Worm (Caenorhabditis elegans): Measurements from ENCODE around the gene C04E6.13.
A peak's percentile ranks its signal among the peaks of the same experiment; 100 is the strongest.

Gene C04E6.13

DNA sequence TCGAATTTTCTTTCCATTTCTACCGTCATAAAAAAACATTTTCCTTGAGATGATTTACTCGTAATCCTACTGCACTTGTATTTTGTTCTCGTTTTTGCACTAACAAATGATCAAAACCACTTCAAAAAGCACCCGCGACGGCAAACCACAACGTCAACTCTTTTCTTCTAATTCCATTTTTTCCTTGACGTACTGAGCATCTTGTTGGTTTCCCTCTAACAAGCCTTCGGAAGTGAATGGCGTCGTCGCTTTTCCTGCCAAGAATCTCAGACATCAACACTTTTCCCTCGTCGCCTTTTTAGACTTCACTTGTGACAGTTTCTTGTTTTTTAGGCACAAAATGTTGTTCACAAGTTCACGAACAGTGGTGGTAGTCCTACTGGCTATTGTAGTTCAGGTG lies at the start of gene C04E6.13:
C04E6.13 (plus strand) TSS at position 301 of the 400 bp plus-strand sequence.
- TF ChIP-seq unc-62 (GFP tag; optimal IDR thresholded peaks at IDR 0.05 in 1 of 2) (peak in 1 of 2 experiments; percentile 15), unc-62 (tag; optimal IDR thresholded peaks at IDR 0.05) (no peak), mxl-2 (GFP tag; conservative IDR thresholded peaks at IDR 0.05) (no peak), daf-16 (GFP tag; optimal IDR thresholded peaks at IDR 0.05) (no peak), daf-16 (tag; optimal IDR thresholded peaks at IDR 0.05) (no peak), rbr-2 (tag; optimal IDR thresholded peaks at IDR 0.05) (no peak)

DNA sequence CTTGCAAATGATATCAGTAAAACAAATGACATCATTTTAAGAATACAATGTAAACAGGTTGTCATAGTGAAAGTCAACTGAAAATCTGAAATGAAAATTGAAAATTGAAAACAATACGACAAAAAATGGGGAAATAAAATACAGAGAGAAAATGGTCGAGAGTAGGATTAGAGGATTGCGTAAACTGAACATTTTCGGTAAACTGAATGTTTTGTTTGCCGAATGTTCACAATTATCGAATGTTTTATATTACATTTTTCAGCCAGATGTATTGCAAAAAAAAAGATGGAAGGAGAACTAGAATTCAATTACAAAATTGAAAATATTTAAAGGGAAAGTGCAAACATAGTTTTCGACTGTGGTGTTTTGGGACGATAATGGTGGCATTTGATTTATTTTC lies 47.4 kb upstream of the C04E6.13 start, which contains the start of gene F26F12.5:
F26F12.5 (minus strand) TSS at position 101 of the 400 bp plus-strand sequence.
- TF ChIP-seq unc-62 (GFP tag; optimal IDR thresholded peaks at IDR 0.05 in 1 of 2) (peak in 1 of 2 experiments; percentile 19), unc-62 (tag; optimal IDR thresholded peaks at IDR 0.05) (no peak), unc-39 (tag; optimal IDR thresholded peaks at IDR 0.05) (no peak)

DNA sequence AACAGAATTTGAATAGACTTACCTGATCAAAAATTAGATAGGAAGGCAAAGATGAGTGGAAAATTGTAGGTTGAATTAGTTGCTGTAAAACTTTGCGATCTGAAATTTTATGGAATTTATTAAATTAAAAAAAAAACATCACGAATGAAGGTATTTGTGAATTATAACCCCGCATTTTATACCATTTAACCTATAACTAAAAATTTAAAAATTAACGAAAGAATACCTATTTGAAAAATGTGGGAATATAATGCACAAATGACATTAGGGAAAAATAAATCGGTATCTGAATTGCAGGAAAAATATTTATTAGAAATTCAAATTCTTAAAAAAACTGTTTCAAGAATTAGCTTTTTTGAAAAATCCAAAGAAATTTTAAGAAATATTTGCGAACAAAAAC lies 43.3 kb upstream of the C04E6.13 start, which contains the start of gene F26F12.4:
F26F12.4 (minus strand) TSS at position 101 of the 400 bp plus-strand sequence.
- TF ChIP-seq saeg-2 (GFP tag; IDR thresholded peaks at IDR 0.05) (no peak), unc-62 (GFP tag; optimal IDR thresholded peaks at IDR 0.05 in 1 of 2) (no peak), unc-62 (tag; optimal IDR thresholded peaks at IDR 0.05) (no peak), pqm-1 (tag; optimal IDR thresholded peaks at IDR 0.05) (no peak), Y5F2A.4 (GFP tag; optimal IDR thresholded peaks at IDR 0.05) (no peak), madf-9 (GFP tag; conservative IDR thresholded peaks at IDR 0.05) (no peak), lim-7 (GFP tag; IDR thresholded peaks at IDR 0.05) (no peak), mdt-29 (GFP tag; IDR thresholded peaks at IDR 0.05) (no peak), tra-1 (GFP tag; IDR thresholded peaks at IDR 0.05) (no peak), dmd-6 (GFP tag; IDR thresholded peaks at IDR 0.05) (no peak), egl-43 (GFP tag; IDR thresholded peaks at IDR 0.05) (no peak), zip-2 (tag; optimal IDR thresholded peaks at IDR 0.05) (no peak), attf-4 (tag; optimal IDR thresholded peaks at IDR 0.05) (no peak)

DNA sequence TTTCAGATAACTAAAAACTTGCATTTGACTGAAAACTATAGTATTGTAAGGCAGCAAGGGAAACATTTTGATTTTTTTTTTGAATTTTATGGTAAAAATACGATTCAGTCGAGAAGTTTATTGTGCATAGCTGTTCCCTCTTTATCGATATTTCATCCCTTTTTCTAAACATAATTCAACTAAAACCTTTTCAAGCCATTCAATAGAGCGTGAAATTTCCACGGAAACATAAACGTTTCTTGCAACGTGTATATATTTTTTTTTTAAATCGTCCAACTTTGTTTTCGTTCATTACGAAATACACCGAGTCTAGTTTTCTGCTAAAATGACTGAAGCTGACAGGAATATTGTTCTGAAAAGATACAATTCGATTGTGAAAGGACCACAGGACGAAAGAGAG lies 40.8 kb upstream of the C04E6.13 start, which contains the start of gene C02G6.2:
C02G6.2 (plus strand) TSS at position 301 of the 400 bp plus-strand sequence.
- TF ChIP-seq fkh-10 (GFP tag; optimal IDR thresholded peaks at IDR 0.05) = no peak
- no peak for TF ChIP-seq F37D6.2 (tag; optimal IDR thresholded peaks at IDR 0.05)
- no peak for TF ChIP-seq tra-1 (GFP tag; IDR thresholded peaks at IDR 0.05)
- no peak for TF ChIP-seq nhr-42 (GFP tag; IDR thresholded peaks at IDR 0.05)
- TF ChIP-seq mxl-2 (GFP tag; conservative IDR thresholded peaks at IDR 0.05) = no peak
- no peak for TF ChIP-seq saeg-2 (GFP tag; IDR thresholded peaks at IDR 0.05)
- TF ChIP-seq lin-39 (tag; optimal IDR thresholded peaks at IDR 0.05) = no peak
- TF ChIP-seq snpc-1.2 (GFP tag; IDR thresholded peaks at IDR 0.05) = no peak
- TF ChIP-seq sdz-12 (GFP tag; optimal IDR thresholded peaks at IDR 0.05) = no peak
- no peak for TF ChIP-seq Y48G9A.11 (GFP tag; IDR thresholded peaks at IDR 0.05)
- TF ChIP-seq ZK546.5 (tag; optimal IDR thresholded peaks at IDR 0.05) = no peak
- TF ChIP-seq ceh-82 (tag; optimal IDR thresholded peaks at IDR 0.05) = no peak
- no peak for TF ChIP-seq fos-1 (tag; optimal IDR thresholded peaks at IDR 0.05)
- no peak for TF ChIP-seq lin-29 (GFP tag; IDR thresholded peaks at IDR 0.05)
- no peak for TF ChIP-seq ztf-7 (tag; optimal IDR thresholded peaks at IDR 0.05)
- TF ChIP-seq nhr-48 (tag; optimal IDR thresholded peaks at IDR 0.05) = no peak
- no peak for TF ChIP-seq jun-1 (tag; optimal IDR thresholded peaks at IDR 0.05)
- TF ChIP-seq mep-1 (tag; optimal IDR thresholded peaks at IDR 0.05) = no peak

DNA sequence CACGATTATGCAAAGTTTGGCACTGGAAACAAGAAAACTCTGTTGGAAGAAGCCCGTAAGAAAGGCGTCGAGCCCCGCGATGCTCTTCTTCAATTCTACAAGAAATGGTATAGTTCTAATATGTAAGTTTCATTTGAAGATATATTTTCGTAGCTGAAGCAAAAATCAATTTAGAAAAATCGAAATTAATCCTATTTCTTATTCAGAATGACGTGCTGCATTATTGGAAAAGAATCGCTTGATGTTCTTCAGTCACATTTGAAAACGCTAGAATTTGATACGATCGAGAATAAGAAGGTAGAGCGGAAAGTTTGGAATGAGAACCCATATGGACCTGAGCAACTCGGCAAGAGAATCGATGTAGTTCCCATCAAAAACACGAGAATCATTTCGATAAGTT lies 35.6 kb upstream of the C04E6.13 start:
- peak in 1 of 2 experiments; percentile 90 for TF ChIP-seq unc-62 (GFP tag; optimal IDR thresholded peaks at IDR 0.05 in 1 of 2)
- no peak for TF ChIP-seq unc-62 (tag; optimal IDR thresholded peaks at IDR 0.05)
- no peak for TF ChIP-seq ceh-44 (GFP tag; IDR thresholded peaks at IDR 0.05)
- TF ChIP-seq aha-1 (tag) = peak; percentile 27

Data from whole organism, L4 larva.